Worm (Caenorhabditis elegans) whole organism, early embryonic: ENCODE data around the gene pac-1.

ENCODE experiments used
- B0310.2 ChIP-seq: sonication (generic microtip); optimal IDR thresholded peaks from 2 replicates; lab custom pipeline; 2016; ENCODE audit warnings: mild to moderate bottlenecking, missing genetic modification characterization, missing compliant biosample characterization
- F13C5.2 ChIP-seq: sonication (generic microtip); optimal IDR thresholded peaks from 2 replicates; lab custom pipeline; 2017; ENCODE audit warnings: mild to moderate bottlenecking, missing genetic modification characterization, inconsistent platforms, missing compliant biosample characterization
- ama-1 ChIP-seq: fragments of 150-350 bp; optimal IDR thresholded peaks from 2 replicates; lab custom pipeline; 2014
- flt-1 ChIP-seq: fragments of 200-800 bp; sonication (Bioruptor generic); IDR thresholded peaks from 2 replicates; pipeline ENCODE4 v1.3.6; 2022; ENCODE audit warnings: missing genetic modification characterization, missing compliant biosample characterization
- hmbx-1 ChIP-seq: sonication (generic microtip); optimal IDR thresholded peaks from 2 replicates; lab custom pipeline; 2016; ENCODE audit warnings: mild to moderate bottlenecking, missing genetic modification characterization, missing compliant biosample characterization
- hmg-4 ChIP-seq: fragments of 200-800 bp; sonication (Bioruptor generic); optimal IDR thresholded peaks from 2 replicates; lab custom pipeline; 2018; ENCODE audit warnings: mild to moderate bottlenecking, missing genetic modification characterization, missing compliant biosample characterization
- hnd-1 ChIP-seq: sonication (generic microtip); optimal IDR thresholded peaks from 2 replicates; lab custom pipeline; 2016; ENCODE audit warnings: missing genetic modification characterization, missing compliant biosample characterization
- pes-1 ChIP-seq: fragments of 200-800 bp; sonication (Bioruptor generic); IDR thresholded peaks from 2 replicates; pipeline ENCODE4 v1.3.6; 2022; ENCODE audit warnings: missing genetic modification reagents, missing genetic modification characterization, missing compliant biosample characterization
- scrt-1 ChIP-seq: fragments of 200-800 bp; sonication (Bioruptor generic); IDR thresholded peaks from 2 replicates; pipeline ENCODE4 v1.3.6; 2022; ENCODE audit warnings: missing genetic modification characterization, missing compliant biosample characterization
- sea-1 ChIP-seq: fragments of 200-800 bp; sonication (Bioruptor generic); conservative IDR thresholded peaks from 2 replicates; pipeline ENCODE4 v1.3.6; 2022; ENCODE audit warnings: missing genetic modification characterization, missing compliant biosample characterization
- tbx-11 ChIP-seq: fragments of 200-800 bp; sonication (Bioruptor generic); IDR thresholded peaks from 2 replicates; pipeline ENCODE4 v1.3.6; 2022; ENCODE audit warnings: missing genetic modification characterization, missing compliant biosample characterization

ce11 chrIII:8521654-8522392 lies 27.0 kb downstream of the pac-1 start:
- TF ChIP-seq pes-1 (GFP tag; lab: Robert Waterston, UW) (no peak), F13C5.2 (tag; lab: Kevin White, UChicago) (no peak), ama-1 (lab: Kevin White, UChicago) (no peak), hnd-1 (tag; lab: Kevin White, UChicago) (no peak), hmbx-1 (tag; lab: Kevin White, UChicago) (no peak), flt-1 (no peak), tbx-11 (GFP tag; lab: Robert Waterston, UW) (no peak), scrt-1 (GFP tag; lab: Robert Waterston, UW) (no peak), hmg-4 (GFP tag; lab: Kevin White, UChicago) (no peak), sea-1 (GFP tag; lab: Robert Waterston, UW) (no peak), B0310.2 (tag; lab: Kevin White, UChicago) (no peak)
